Worm (Caenorhabditis elegans): ENCODE measurements around the gene cnnm-5.

Gene cnnm-5

DNA sequence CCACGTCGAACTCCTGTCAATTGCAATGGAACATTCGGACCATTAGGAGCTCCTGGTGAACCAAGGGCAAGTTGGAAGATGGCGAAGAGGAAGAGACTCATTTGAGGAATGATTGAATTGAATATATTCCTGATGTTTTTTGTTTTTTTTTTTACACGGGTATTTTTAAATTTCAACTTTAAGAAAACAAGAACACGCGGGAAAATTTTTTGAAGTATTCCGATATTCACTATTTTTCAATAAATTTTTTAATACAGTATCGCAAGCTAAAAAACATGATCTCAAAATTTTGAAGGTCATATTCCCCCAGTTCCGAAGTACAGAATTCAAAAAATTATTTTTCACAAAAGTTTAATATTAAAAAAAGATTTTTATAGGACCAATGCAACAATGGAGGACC, at the start of gene cnnm-5:
Gene cnnm-5 (minus strand): TSS at position 101 of the 400 bp plus-strand sequence.
- TF ChIP-seq hrde-1 (tag; optimal IDR thresholded peaks at IDR 0.05; ENCODE audit: borderline replicate concordance), result no peak
- no peak for TF ChIP-seq ZK185.1 (tag; optimal IDR thresholded peaks at IDR 0.05; ENCODE audit: poor library complexity, severe bottlenecking)
- TF ChIP-seq Y67H2A.10 (GFP tag; conservative IDR thresholded peaks at IDR 0.05), result no peak
- no peak for TF ChIP-seq F37B4.10 (GFP tag; IDR thresholded peaks at IDR 0.05)
- no peak for TF ChIP-seq madf-6 (GFP tag; IDR thresholded peaks at IDR 0.05)
- no peak for TF ChIP-seq sea-2 (GFP tag; IDR thresholded peaks at IDR 0.05)
- TF ChIP-seq tlf-1 (GFP tag; optimal IDR thresholded peaks at IDR 0.05), result no peak

DNA sequence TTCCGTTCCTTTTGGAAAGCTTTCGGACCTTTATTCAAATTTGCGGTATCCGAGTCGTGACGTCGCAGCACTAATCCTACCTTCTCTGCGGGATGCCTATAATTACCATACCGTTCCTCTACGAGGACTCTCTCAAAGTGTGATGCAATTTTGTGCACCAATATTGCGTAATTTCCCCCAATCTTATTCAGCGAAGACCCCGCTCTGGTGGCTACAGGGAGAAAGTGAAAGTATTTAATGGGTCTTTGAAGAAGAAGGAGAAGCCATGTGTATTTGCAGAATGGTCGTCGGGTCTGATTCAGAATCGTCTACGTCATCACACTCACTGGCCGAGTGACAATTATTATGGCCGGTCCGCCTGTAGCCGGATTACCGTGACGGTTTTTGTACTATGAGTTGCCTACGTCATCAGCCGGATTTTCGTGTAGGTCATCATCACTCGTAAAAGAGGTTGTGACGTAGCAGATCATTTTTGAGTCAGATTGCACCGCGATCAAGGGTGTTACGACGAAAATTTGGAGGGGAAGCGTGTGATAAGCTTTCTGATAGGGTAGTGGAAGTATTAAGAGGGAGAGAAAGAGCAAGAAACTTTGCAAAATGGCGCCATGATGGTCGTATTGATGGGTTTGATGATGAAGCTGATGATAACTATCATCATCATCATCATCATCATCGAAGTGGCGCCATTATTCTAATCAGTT, 47.3 kb upstream of the cnnm-5 start:
- TF ChIP-seq nhr-80 (tag; optimal IDR thresholded peaks at IDR 0.05), result peak; percentile 9
- TF ChIP-seq madf-8 (GFP tag; conservative IDR thresholded peaks at IDR 0.05), result no peak
- 0 out of 2 replicates have a peak, but pooled peaks have one; percentile 34 for TF ChIP-seq cebp-2 (GFP tag; IDR thresholded peaks at IDR 0.05)
- TF ChIP-seq bed-2 (GFP tag; IDR thresholded peaks at IDR 0.05), result no peak
- no peak for TF ChIP-seq fkh-3 (tag; optimal IDR thresholded peaks at IDR 0.05)
- TF ChIP-seq C06A6.2 (GFP tag; conservative IDR thresholded peaks at IDR 0.05), result no peak

DNA sequence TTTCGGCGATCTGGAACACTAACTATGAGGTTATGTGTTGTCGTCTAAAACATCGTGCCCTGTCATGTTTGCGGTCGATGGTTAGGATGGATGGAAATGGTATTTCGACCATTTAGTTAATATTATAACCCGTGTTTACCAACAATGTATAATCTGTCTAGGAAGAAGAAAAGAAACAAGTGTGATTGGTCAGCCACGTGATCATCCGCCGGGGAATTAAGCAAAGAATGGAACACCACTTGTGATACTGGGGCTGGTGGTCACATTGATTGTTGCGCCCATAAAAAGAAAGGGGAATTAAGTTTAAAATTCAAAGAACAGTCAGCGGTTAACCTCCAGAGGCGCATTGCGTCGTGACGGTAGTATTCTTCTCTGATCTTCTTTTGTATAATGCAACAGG, 46.6 kb upstream of the cnnm-5 start:
- no peak for TF ChIP-seq fkh-3 (tag; optimal IDR thresholded peaks at IDR 0.05)
- TF ChIP-seq ZK185.1 (tag; optimal IDR thresholded peaks at IDR 0.05; ENCODE audit: poor library complexity, severe bottlenecking), result peak; percentile 6
- TF ChIP-seq sea-2 (GFP tag; IDR thresholded peaks at IDR 0.05), result no peak
- no peak for TF ChIP-seq unc-130 (GFP tag; optimal IDR thresholded peaks at IDR 0.05)
- no peak for TF ChIP-seq xnd-1 (tag; optimal IDR thresholded peaks at IDR 0.05)
- no peak for TF ChIP-seq dpl-1 (GFP tag; optimal IDR thresholded peaks at IDR 0.05)
- TF ChIP-seq nfya-2 (GFP tag; IDR thresholded peaks at IDR 0.05), result no peak
- TF ChIP-seq ekl-4 (GFP tag; IDR thresholded peaks at IDR 0.05), result no peak
- TF ChIP-seq lin-40 (tag; optimal IDR thresholded peaks at IDR 0.05), result peak; percentile 22
- TF ChIP-seq egl-44 (GFP tag; IDR thresholded peaks at IDR 0.05), result 0 out of 2 replicates have a peak, but pooled peaks have one; percentile 53
- no peak for TF ChIP-seq lsl-1 (GFP tag; optimal IDR thresholded peaks at IDR 0.05)
- peak; percentile 48; the same call in 1 of the 2 replicates for TF ChIP-seq nfyb-1 (GFP tag; IDR thresholded peaks at IDR 0.05)
- TF ChIP-seq pha-4 (tag; optimal IDR thresholded peaks at IDR 0.05), result peak; percentile 32
- peak; percentile 9 for TF ChIP-seq nhr-80 (tag; optimal IDR thresholded peaks at IDR 0.05)
- TF ChIP-seq cebp-1 (GFP tag; IDR thresholded peaks at IDR 0.05), result peak; percentile 18; the same call in 1 of the 2 replicates
- peak; percentile 60 for TF ChIP-seq cebp-1 (tag; optimal IDR thresholded peaks at IDR 0.05)
- TF ChIP-seq chd-7 (tag; optimal IDR thresholded peaks at IDR 0.05), result peak; percentile 36
- no peak for TF ChIP-seq K11D2.4 (GFP tag; IDR thresholded peaks at IDR 0.05)
- TF ChIP-seq mel-28 (tag; optimal IDR thresholded peaks at IDR 0.05; ENCODE audit: borderline replicate concordance), result no peak

ce11 chrIII:3874895-3875294, 45.9 kb upstream of the cnnm-5 start:
- TF ChIP-seq T07F8.4 (tag; optimal IDR thresholded peaks at IDR 0.05), result no peak
- peak; percentile 47 to 82 for TF ChIP-seq let-607 (tag; optimal IDR thresholded peaks at IDR 0.05)
- TF ChIP-seq ztf-28 (GFP tag; IDR thresholded peaks at IDR 0.05), result no peak
- 0 out of 2 replicates have a peak, but pooled peaks have one; percentile 14 for TF ChIP-seq egl-44 (GFP tag; IDR thresholded peaks at IDR 0.05)
- TF ChIP-seq F10E7.11 (tag; optimal IDR thresholded peaks at IDR 0.05), result no peak
- TF ChIP-seq Y53G8AR.9 (GFP tag; conservative IDR thresholded peaks at IDR 0.05), result 0 out of 2 replicates have a peak, but pooled peaks have one; percentile 26
- TF ChIP-seq somi-1 (GFP tag; optimal IDR thresholded peaks at IDR 0.05), result no peak
- TF ChIP-seq ama-1 (optimal IDR thresholded peaks at IDR 0.05), result no peak
- no peak for TF ChIP-seq ama-1 (GFP tag; optimal IDR thresholded peaks at IDR 0.05)
- no peak for TF ChIP-seq madf-10 (tag; optimal IDR thresholded peaks at IDR 0.05)
- no peak for TF ChIP-seq madf-6 (GFP tag; IDR thresholded peaks at IDR 0.05)
- peak; percentile 40 for TF ChIP-seq nhr-80 (tag; optimal IDR thresholded peaks at IDR 0.05)
- TF ChIP-seq B0019.2 (GFP tag; conservative IDR thresholded peaks at IDR 0.05), result no peak
